Fruit fly (Drosophila melanogaster) Kc167 (cell line): ENCODE results near the gene CG33301.

Experiments
- Myc ChIP-seq: fragments of >200 bp; optimal IDR thresholded peaks from 2 replicates; lab custom pipeline; 2017; ENCODE audit warnings: missing external identifiers
- Sin3A ChIP-seq: fragments of >200 bp; optimal IDR thresholded peaks from 2 replicates; lab custom pipeline; 2018; ENCODE audit warnings: missing external identifiers
- h ChIP-seq: fragments of >200 bp; optimal IDR thresholded peaks from 3 replicates; lab custom pipeline; 2018; ENCODE audit warnings: missing external identifiers
- insv ChIP-seq: fragments of >200 bp; optimal IDR thresholded peaks from 3 replicates; lab custom pipeline; 2018; ENCODE audit warnings: missing external identifiers
- psq ChIP-seq: fragments of >200 bp; optimal IDR thresholded peaks from 2 replicates; lab custom pipeline; 2017; ENCODE audit warnings: missing external identifiers
- ttk ChIP-seq: sonication (Bioruptor generic); optimal IDR thresholded peaks from 2 replicates; lab custom pipeline; 2017; ENCODE audit warnings: missing external identifiers

The CG33301 gene

DNA sequence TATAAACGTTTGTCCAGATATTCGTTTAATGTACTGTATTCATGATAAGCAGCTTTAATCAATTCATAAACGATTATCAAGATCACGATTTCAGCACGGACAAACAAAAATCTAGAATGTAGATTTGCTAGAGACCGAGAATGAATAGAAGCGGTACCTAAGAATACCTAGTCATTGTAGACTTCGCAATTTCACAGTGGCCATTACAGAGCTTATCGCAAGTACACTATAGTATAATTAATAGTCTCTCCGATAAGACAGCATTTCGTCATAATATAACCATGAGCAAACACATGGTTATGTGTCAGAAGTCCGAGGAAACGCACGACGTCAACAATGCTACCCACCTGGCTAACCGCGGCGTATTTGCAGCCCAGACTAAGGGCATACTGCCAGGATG is at the start of gene CG33301:
Gene CG33301 (plus strand): TSS at position 301 of the 400 bp plus-strand sequence.
- no peak for TF ChIP-seq Sin3A (lab: Kevin White, UChicago)
- TF ChIP-seq h (lab: Kevin White, UChicago): no peak
- no peak for TF ChIP-seq ttk (lab: Kevin White, UChicago)
- no peak for TF ChIP-seq Myc (lab: Kevin White, UChicago)
- no peak for TF ChIP-seq insv (lab: Kevin White, UChicago)
- TF ChIP-seq psq: no peak

DNA sequence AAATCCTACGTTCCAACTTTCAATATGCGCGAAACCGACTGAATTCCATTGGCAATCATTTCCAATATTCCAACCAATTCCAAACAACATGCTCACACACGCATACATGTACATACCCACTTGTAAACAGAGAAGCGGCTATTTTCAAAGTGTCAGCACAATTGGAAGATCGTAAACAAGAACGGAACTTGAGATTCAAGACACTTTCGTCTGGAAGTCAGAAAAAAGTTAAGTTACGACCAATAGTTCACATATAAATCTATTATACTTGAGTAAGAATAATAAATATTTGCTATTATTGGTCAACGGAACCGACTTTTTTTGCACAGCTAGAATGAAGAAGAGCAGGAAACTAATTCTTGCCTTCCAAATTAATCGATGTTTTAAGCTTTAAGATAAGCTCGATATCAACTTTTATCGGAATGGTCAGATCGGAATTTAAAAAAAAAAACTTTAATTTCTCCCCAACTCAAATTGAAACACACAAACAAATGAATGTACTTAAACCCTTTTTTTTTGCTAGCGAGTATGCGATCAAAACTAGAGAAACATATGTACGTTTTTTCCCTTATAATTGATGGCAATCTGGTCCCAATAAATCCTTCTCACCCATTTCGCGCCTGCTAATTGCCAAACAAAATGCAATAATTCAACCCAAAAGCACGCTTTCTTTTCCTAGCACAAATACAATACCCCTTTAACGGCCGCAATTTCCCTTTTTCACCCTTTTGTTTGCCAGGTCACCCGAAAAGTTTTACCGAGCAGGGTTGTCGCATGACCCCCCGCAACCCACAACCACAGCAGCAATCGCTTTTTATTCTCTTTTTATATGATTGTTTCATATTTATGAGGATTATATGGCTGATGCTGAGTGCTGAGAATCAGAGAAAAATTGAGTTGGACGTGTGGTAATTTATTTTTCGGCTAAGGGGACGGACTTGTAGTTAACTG is 46.7 kb upstream of the CG33301 start, which contains the start of the genes CG31875 and SoYb:
Gene CG31875 (minus strand): TSS at position 329 of the 951 bp plus-strand sequence.
Gene SoYb (minus strand): TSS at position 329 of the 951 bp plus-strand sequence.
- no peak for TF ChIP-seq insv (lab: Kevin White, UChicago)
- no peak for TF ChIP-seq psq
- no peak for TF ChIP-seq ttk (lab: Kevin White, UChicago)
- no peak for TF ChIP-seq Myc (lab: Kevin White, UChicago)
- TF ChIP-seq h (lab: Kevin White, UChicago): no peak
- no peak for TF ChIP-seq Sin3A (lab: Kevin White, UChicago)

DNA sequence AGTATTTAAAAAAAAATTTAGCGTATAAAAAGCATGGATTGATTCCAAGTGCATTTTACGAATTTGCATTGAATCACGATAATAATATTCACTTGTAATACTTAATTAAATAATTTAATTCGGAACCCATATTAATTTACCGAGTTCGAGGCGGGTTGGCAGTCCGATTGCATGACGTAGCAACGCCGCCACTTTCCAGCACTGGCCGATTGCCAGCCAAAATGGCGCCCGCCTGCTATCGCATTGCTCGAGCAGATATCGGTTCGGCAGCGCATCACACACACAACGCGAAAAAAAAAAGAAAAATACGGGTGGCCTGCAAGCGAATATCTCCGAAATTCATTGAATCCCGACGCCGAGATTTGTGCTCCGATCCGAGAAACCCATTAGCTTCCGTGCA is 45.8 kb upstream of the CG33301 start, which contains the start of gene Ndf:
Gene Ndf (plus strand): TSS at position 240 of the 400 bp plus-strand sequence.
- TF ChIP-seq ttk (lab: Kevin White, UChicago) (no peak), Myc (lab: Kevin White, UChicago) (no peak), insv (lab: Kevin White, UChicago) (no peak), psq (no peak), Sin3A (lab: Kevin White, UChicago) (no peak), h (lab: Kevin White, UChicago) (no peak)

DNA sequence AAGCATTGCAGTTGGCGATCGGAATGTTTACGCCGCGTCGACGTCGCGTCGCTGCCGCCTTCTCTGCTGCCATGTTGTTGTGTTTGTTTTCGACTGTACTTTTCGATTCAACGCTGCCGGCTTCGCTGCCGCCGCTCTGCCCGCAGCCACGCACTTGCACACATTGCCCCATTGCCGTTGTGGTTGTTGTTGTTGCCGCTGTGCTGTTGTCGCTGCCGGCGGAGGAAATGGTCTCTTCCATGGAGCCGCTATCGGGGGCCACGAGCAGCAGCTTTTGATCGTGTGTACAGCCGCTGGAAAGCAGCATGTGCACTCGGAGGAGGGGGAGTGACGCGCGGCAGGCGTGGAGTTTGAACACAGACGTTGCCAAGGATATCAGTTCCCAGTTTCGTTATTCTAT is 44.8 kb upstream of the CG33301 start:
- TF ChIP-seq insv (lab: Kevin White, UChicago) (no peak), psq (no peak), h (lab: Kevin White, UChicago) (no peak), ttk (lab: Kevin White, UChicago) (no peak), Sin3A (lab: Kevin White, UChicago) (no peak), Myc (lab: Kevin White, UChicago) (no peak)

DNA sequence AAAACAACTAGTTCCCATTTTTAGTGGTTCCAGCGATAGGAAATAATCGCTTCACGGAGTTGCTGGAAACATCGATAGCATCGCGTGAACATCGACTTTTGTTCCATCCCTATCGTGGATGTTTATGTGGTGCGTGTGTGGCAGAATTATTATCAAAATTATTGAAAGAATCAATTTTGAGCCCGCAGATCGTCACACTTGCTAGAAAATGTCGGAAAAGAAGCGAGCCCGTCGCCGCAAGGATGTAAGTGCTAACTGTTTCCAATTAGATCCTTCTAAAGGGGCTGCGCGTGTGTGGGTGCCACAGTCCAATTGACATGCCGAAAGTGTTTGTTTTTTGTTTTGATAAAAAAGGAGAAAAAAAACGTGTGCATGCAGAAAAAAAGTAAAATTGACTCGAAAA is 40.1 kb upstream of the CG33301 start, which contains the start of gene Trp1:
Gene Trp1 (plus strand): TSS at position 89 of the 403 bp plus-strand sequence.
- TF ChIP-seq psq (no peak), Sin3A (lab: Kevin White, UChicago) (no peak), insv (lab: Kevin White, UChicago) (no peak), Myc (lab: Kevin White, UChicago) (no peak), ttk (lab: Kevin White, UChicago) (no peak), h (lab: Kevin White, UChicago) (no peak)

DNA sequence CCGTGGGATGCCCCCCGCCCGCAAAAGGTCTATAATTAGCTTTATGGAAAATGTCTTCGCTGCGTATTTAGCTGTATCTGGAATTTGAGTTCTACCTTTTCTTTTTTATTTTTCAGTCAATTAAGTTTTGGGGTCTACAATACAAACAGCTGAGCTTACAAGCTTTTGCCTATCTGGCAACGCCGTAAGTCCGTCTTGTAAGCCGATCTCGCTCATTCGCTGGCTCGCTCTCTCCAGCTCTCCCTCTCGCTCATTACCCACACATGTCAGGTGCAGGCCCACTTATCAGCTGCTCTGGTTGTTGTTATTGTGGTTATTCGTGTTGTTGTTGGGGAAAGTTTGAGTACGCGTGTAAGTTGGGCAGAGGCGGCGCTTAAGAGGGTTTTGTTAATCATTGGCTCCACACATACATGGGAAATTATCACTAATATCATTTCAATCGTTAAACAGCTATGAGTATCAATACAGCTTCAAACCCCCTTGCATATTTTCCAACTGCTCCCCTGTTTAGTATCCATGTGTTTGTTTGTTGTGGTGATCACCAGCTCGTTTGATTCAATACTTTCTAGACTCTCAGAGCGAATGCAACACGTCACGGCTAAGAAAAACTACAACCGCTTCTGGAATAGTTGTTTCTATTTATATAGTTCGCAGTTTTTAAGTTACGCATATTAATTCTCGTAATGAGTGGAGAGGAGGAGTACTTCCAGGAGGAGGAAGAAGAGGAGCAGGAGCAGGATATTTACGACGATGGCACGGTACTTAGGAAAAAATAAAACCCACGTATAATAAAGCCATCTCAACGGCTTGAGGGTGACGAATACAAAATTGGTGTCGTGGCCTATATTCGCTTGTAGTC is 39.4 kb upstream of the CG33301 start:
- TF ChIP-seq Myc (lab: Kevin White, UChicago) (no peak), psq (no peak), insv (lab: Kevin White, UChicago) (no peak), h (lab: Kevin White, UChicago) (no peak), Sin3A (lab: Kevin White, UChicago) (no peak), ttk (lab: Kevin White, UChicago) (no peak)

DNA sequence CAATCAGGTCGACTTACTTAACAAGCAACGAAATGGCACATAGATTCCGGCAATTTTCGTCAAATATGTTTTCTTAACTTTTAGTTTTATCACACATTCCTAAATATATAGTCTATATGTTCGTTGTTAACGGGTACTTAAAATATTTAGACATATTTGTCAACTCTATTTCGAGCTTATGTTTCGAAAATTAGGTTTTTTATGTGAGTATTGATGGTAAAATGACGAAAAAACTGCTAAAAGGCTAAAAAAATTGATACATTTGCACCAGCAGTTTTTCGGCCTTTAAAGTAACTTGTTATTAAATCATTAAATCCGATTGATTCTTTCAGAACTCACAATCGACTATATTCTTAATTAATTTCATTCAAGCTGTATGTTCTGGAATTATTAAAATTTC is 32.0 kb upstream of the CG33301 start, which contains the start of gene CG13131:
Gene CG13131 (minus strand): TSS at position 101 of the 400 bp plus-strand sequence.
- no peak for TF ChIP-seq Sin3A (lab: Kevin White, UChicago)
- no peak for TF ChIP-seq insv (lab: Kevin White, UChicago)
- TF ChIP-seq ttk (lab: Kevin White, UChicago): no peak
- TF ChIP-seq Myc (lab: Kevin White, UChicago): no peak
- no peak for TF ChIP-seq psq
- no peak for TF ChIP-seq h (lab: Kevin White, UChicago)

DNA sequence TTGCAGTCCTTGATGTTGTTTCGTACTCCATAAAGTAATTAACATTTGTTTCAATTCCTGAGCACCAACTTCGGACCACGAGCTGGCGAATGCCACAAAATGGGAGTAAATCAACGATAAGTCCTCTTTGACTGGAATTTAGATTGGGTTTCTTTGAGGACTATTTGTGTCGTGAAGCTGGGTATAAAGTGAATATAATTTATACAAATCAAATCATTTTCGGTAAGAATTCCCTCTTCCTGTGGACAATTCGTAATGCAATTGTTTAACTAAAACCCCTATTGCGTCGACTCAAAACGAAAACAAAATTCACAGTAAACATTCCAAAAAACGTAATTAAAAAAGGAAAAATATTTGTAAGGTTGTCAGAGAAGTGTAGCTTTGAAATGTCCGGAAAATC is 23.0 kb upstream of the CG33301 start, which contains the start of gene CG13127:
Gene CG13127 (plus strand): TSS at position 301 of the 400 bp plus-strand sequence.
- no peak for TF ChIP-seq psq
- TF ChIP-seq Sin3A (lab: Kevin White, UChicago): no peak

DNA sequence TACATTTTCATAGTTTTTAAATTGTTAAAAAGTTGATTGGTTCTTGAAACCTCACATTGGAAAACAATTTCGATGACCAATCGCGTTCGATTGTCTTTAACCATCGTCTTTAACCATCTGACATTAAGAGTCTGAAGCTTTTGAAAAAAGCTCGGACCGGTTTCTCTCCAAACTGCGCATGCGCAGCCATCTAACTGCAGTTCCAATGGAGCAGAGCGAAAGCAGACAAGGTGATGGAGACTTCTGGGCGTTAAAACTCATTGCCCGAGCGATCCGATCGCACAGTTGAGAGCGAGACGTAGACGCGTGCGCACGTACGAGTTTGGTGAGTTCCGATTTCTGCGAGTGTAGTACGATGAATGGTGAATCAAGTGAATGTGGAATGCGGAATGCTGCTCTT is 17.0 kb upstream of the CG33301 start, which contains the start of gene obst-B:
Gene obst-B (plus strand): TSS at position 276 of the 400 bp plus-strand sequence.
- TF ChIP-seq insv (lab: Kevin White, UChicago): no peak
- no peak for TF ChIP-seq h (lab: Kevin White, UChicago)
- TF ChIP-seq Myc (lab: Kevin White, UChicago): no peak
- TF ChIP-seq ttk (lab: Kevin White, UChicago): no peak
- TF ChIP-seq psq: no peak
- no peak for TF ChIP-seq Sin3A (lab: Kevin White, UChicago)

DNA sequence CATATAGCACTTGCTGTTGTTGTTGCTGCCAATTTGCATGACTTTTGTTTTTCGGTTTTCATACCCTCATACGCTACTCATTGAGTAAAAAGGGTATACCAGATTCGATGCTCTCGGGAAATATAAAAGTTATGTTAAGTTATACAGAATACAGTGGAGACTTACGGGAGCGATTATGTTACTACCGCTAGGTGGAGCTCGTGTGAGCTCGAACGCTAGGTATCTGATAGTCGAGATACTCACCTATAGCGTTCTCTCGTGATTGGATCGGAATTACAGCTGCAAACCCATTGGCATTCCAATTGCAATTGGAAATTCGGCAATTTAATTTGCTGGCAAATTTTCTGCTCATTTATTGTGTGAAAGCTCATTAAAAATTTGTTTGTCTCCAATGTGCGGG is 16.0 kb upstream of the CG33301 start:
- TF ChIP-seq h (lab: Kevin White, UChicago) (no peak), psq (no peak), ttk (lab: Kevin White, UChicago) (no peak), insv (lab: Kevin White, UChicago) (no peak), Sin3A (lab: Kevin White, UChicago) (no peak), Myc (lab: Kevin White, UChicago) (no peak)
